Worm (Caenorhabditis elegans): ENCODE measurements around the gene enu-3.6.

enu-3.6 gene

ce11 chrIII:10759050-10760023 is 9.1 kb downstream of the enu-3.6 start, which contains the start of gene tasp-1 (continued):
- TF ChIP-seq ceh-31 (tag; optimal IDR thresholded peaks at IDR 0.05) (peak; percentile 100), nhr-11 (tag; optimal IDR thresholded peaks at IDR 0.05) (peak; percentile 89)

ce11 chrIII:10763032-10763431 is 12.8 kb downstream of the enu-3.6 start, which contains the start of gene dpy-28:
TSS of gene dpy-28 (plus strand) at chrIII:10763131.
- TF ChIP-seq nfya-1 (tag; optimal IDR thresholded peaks at IDR 0.05), result no peak
- TF ChIP-seq ceh-22 (tag; optimal IDR thresholded peaks at IDR 0.05), result no peak
- no peak for TF ChIP-seq nhr-232 (tag; optimal IDR thresholded peaks at IDR 0.05)
- no peak for TF ChIP-seq ceh-30 (tag; optimal IDR thresholded peaks at IDR 0.05)
- TF ChIP-seq fax-1 (tag; optimal IDR thresholded peaks at IDR 0.05), result no peak
- no peak for TF ChIP-seq hlh-30 (tag; optimal IDR thresholded peaks at IDR 0.05; ENCODE audit: insufficient read depth)
- TF ChIP-seq Y22D7AL.16 (tag; optimal IDR thresholded peaks at IDR 0.05), result no peak
- no peak for TF ChIP-seq rnt-1 (tag; optimal IDR thresholded peaks at IDR 0.05)
- no peak for TF ChIP-seq ceh-14 (tag; optimal IDR thresholded peaks at IDR 0.05)
- TF ChIP-seq che-1 (tag; optimal IDR thresholded peaks at IDR 0.05), result no peak
- TF ChIP-seq ets-4 (tag; optimal IDR thresholded peaks at IDR 0.05), result no peak
- no peak for TF ChIP-seq pag-3 (tag; optimal IDR thresholded peaks at IDR 0.05; ENCODE audit: borderline replicate concordance)

- TF ChIP-seq K09A11.1 (tag; optimal IDR thresholded peaks at IDR 0.05; ENCODE audit: insufficient read depth) (no peak), ceh-45 (GFP tag; IDR thresholded peaks at IDR 0.05) (no peak), ets-4 (tag; optimal IDR thresholded peaks at IDR 0.05) (no peak), ceh-30 (tag; optimal IDR thresholded peaks at IDR 0.05) (no peak), T23F11.4 (GFP tag; optimal IDR thresholded peaks at IDR 0.05) (no peak)
These were observed 19.5 kb downstream of the enu-3.6 start for ce11 chrIII:10769693-10770092.

ce11 chrIII:10781553-10781952 is 31.3 kb downstream of the enu-3.6 start, which contains the start of gene ptr-19:
TSS of gene ptr-19 (plus strand) at chrIII:10781853.
- TF ChIP-seq ceh-22 (tag; optimal IDR thresholded peaks at IDR 0.05) (no peak), pha-4 (tag; optimal IDR thresholded peaks at IDR 0.05) (no peak), fkh-10 (GFP tag; optimal IDR thresholded peaks at IDR 0.05) (no peak), syd-9 (tag; optimal IDR thresholded peaks at IDR 0.05) (no peak), lim-6 (tag; optimal IDR thresholded peaks at IDR 0.05) (no peak), elt-2 (tag; optimal IDR thresholded peaks at IDR 0.05) (no peak), F13H6.1 (tag; optimal IDR thresholded peaks at IDR 0.05) (no peak), pag-3 (tag; optimal IDR thresholded peaks at IDR 0.05; ENCODE audit: borderline replicate concordance) (no peak), zip-5 (tag; optimal IDR thresholded peaks at IDR 0.05) (no peak), unc-42 (tag; optimal IDR thresholded peaks at IDR 0.05) (no peak), fax-1 (tag; optimal IDR thresholded peaks at IDR 0.05) (no peak), hlh-8 (tag; optimal IDR thresholded peaks at IDR 0.05) (no peak), gmeb-2 (tag; optimal IDR thresholded peaks at IDR 0.05) (no peak)

ce11 chrIII:10783052-10783451 is 32.8 kb downstream of the enu-3.6 start:
- peak; percentile 96 for TF ChIP-seq pax-1 (tag; optimal IDR thresholded peaks at IDR 0.05)
- no peak for TF ChIP-seq pha-4 (tag; optimal IDR thresholded peaks at IDR 0.05)

- TF ChIP-seq ceh-31 (tag; optimal IDR thresholded peaks at IDR 0.05) (no peak), tbx-7 (tag; optimal IDR thresholded peaks at IDR 0.05) (no peak), sdc-2 (tag; optimal IDR thresholded peaks at IDR 0.05) (no peak), madf-2 (tag; optimal IDR thresholded peaks at IDR 0.05) (no peak), hlh-30 (tag; optimal IDR thresholded peaks at IDR 0.05; ENCODE audit: insufficient read depth) (no peak), hlh-15 (tag; optimal IDR thresholded peaks at IDR 0.05) (no peak), fkh-6 (tag; optimal IDR thresholded peaks at IDR 0.05) (no peak), pax-1 (tag; optimal IDR thresholded peaks at IDR 0.05) (no peak), pha-2 (tag; optimal IDR thresholded peaks at IDR 0.05) (no peak), elt-2 (tag; optimal IDR thresholded peaks at IDR 0.05) (no peak), pros-1 (tag; optimal IDR thresholded peaks at IDR 0.05) (no peak), unc-86 (tag; optimal IDR thresholded peaks at IDR 0.05) (no peak), nfya-1 (tag; optimal IDR thresholded peaks at IDR 0.05) (no peak), ceh-48 (tag; optimal IDR thresholded peaks at IDR 0.05) (no peak)
These were observed 41.0 kb downstream of the enu-3.6 start for ce11 chrIII:10791233-10791632.

Measured in whole organism, late embryonic.